Fruit fly (Drosophila melanogaster) S2 (cell line): Measurements from ENCODE around the gene Rox8.

Experiments
- CG8478 ChIP-seq: fragments of >200 bp; optimal IDR thresholded peaks from 2 replicates; lab custom pipeline; 2018
- CTCF ChIP-seq, 2 experiments: fragments of >200 bp; optimal IDR thresholded peaks; 2 replicates each; lab custom pipeline; 2018

- no peak for TF ChIP-seq CTCF (optimal IDR thresholded peaks at IDR 0.05; lab: Kevin White, UChicago)
- no peak for TF ChIP-seq CG8478 (lab: Kevin White, UChicago)
Observed at dm6 chr3R:24054227-24054626, 6.2 kb upstream of the Rox8 start, which contains the start of gene CG6000.
